Worm (Caenorhabditis elegans) whole organism, midembryonic: ENCODE results near the gene larp-1.

Experiments
- T22C8.4 ChIP-seq: fragments of 200-800 bp; sonication (Bioruptor generic); IDR thresholded peaks from 2 replicates; pipeline ENCODE4 v1.3.6; 2022; ENCODE audit warnings: missing genetic modification characterization, missing compliant biosample characterization
- flt-1 ChIP-seq: fragments of 200-800 bp; sonication (Bioruptor generic); IDR thresholded peaks from 2 replicates; pipeline ENCODE4 v1.3.6; 2022; ENCODE audit warnings: missing genetic modification characterization, missing compliant biosample characterization
- med-1 ChIP-seq: sonication (generic microtip); optimal IDR thresholded peaks from 2 replicates; lab custom pipeline; 2017; ENCODE audit warnings: missing genetic modification characterization, mild to moderate bottlenecking, missing compliant biosample characterization, antibody characterized with exemption, missing genetic modification reagents; ENCODE audit not compliant: insufficient read depth
- ref-1 ChIP-seq: fragments of 200-800 bp; sonication (Bioruptor generic); conservative IDR thresholded peaks from 2 replicates; pipeline ENCODE4 v1.3.6; 2022; ENCODE audit warnings: missing genetic modification reagents, missing genetic modification characterization, missing compliant biosample characterization
- ztf-23 ChIP-seq: fragments of 200-800 bp; sonication (Bioruptor generic); IDR thresholded peaks from 2 replicates; pipeline ENCODE4 v1.3.6; 2022; ENCODE audit warnings: missing genetic modification reagents, missing genetic modification characterization, missing compliant biosample characterization
- ztf-29 ChIP-seq: fragments of 200-800 bp; sonication (Bioruptor generic); IDR thresholded peaks from 2 replicates; pipeline ENCODE4 v1.3.6; 2022; ENCODE audit warnings: missing genetic modification reagents, missing genetic modification characterization, missing compliant biosample characterization

- TF ChIP-seq ztf-29 (GFP tag; lab: Robert Waterston, UW) (no peak), med-1 (no peak), T22C8.4 (GFP tag; lab: Robert Waterston, UW) (no peak), flt-1 (GFP tag; lab: Robert Waterston, UW) (no peak), ztf-23 (no peak), ref-1 (GFP tag; lab: Robert Waterston, UW) (no peak)
Measured at ce11 chrIII:5021689-5022088, 4.2 kb upstream of the larp-1 start, which contains the start of gene R144.3.
